Worm (Caenorhabditis elegans): Measurements from ENCODE around the gene chc-1.
"Not testable (repeated sequence)": the region's sequence is repeated elsewhere in the genome, so short reads cannot be mapped to it uniquely, and the experiment has no call there.

Gene chc-1

ce11 chrIII:10218587-10218986 is 15.0 kb downstream of the chc-1 start, which contains the start of the genes rde-4 and cox-14 (continued):
- TF ChIP-seq unc-62 (GFP tag; optimal IDR thresholded peaks at IDR 0.05 in 1 of 2) (no peak), unc-62 (tag; optimal IDR thresholded peaks at IDR 0.05) (no peak), unc-39 (tag; optimal IDR thresholded peaks at IDR 0.05) (no peak), set-16 (GFP tag; IDR thresholded peaks at IDR 0.05) (no peak), ztf-7 (tag; optimal IDR thresholded peaks at IDR 0.05) (peak; percentile 73), lin-39 (tag; optimal IDR thresholded peaks at IDR 0.05) (no peak), dmd-8 (GFP tag; IDR thresholded peaks at IDR 0.05) (no peak), nhr-111 (GFP tag; optimal IDR thresholded peaks at IDR 0.05) (no peak), pha-4 (GFP tag; IDR thresholded peaks at IDR 0.05) (no peak), pha-4 (tag; optimal IDR thresholded peaks at IDR 0.05) (peak; percentile 57)

ce11 chrIII:10221860-10222259 is 18.2 kb downstream of the chc-1 start, which contains the start of gene Y70G10A.4:
Gene Y70G10A.4 (plus strand): TSS chrIII:10222160.
- TF ChIP-seq spr-1 (tag; optimal IDR thresholded peaks at IDR 0.05); F37D6.2 (tag; optimal IDR thresholded peaks at IDR 0.05); daf-16 (GFP tag; optimal IDR thresholded peaks at IDR 0.05); daf-16 (tag; optimal IDR thresholded peaks at IDR 0.05): not testable (repeated sequence)

ce11 chrIII:10231641-10232040 is 28.0 kb downstream of the chc-1 start:
- TF ChIP-seq unc-62 (GFP tag; optimal IDR thresholded peaks at IDR 0.05 in 1 of 2) (peak in 1 of 2 experiments; percentile 94), unc-62 (tag; optimal IDR thresholded peaks at IDR 0.05) (no peak), sdz-12 (GFP tag; optimal IDR thresholded peaks at IDR 0.05) (no peak), F26F4.8 (GFP tag; conservative IDR thresholded peaks at IDR 0.05) (no peak), dve-1 (tag; optimal IDR thresholded peaks at IDR 0.05; ENCODE audit: insufficient read depth) (no peak), nhr-11 (tag; optimal IDR thresholded peaks at IDR 0.05) (no peak), Y75B8A.6 (GFP tag; IDR thresholded peaks at IDR 0.05) (no peak)

- TF ChIP-seq aly-2 (tag; optimal IDR thresholded peaks at IDR 0.05) (no peak), nhr-42 (GFP tag; IDR thresholded peaks at IDR 0.05) (no peak), zfp-2 (tag; optimal IDR thresholded peaks at IDR 0.05) (no peak), F26F4.8 (GFP tag; conservative IDR thresholded peaks at IDR 0.05) (no peak), jun-1 (tag; optimal IDR thresholded peaks at IDR 0.05) (no peak), zfp-3 (GFP tag; conservative IDR thresholded peaks at IDR 0.05) (no peak), nhr-41 (GFP tag; IDR thresholded peaks at IDR 0.05) (no peak), unc-130 (GFP tag; optimal IDR thresholded peaks at IDR 0.05) (no peak), daf-16 (GFP tag; optimal IDR thresholded peaks at IDR 0.05) (no peak), daf-16 (tag; optimal IDR thresholded peaks at IDR 0.05) (no peak), lin-38 (GFP tag; IDR thresholded peaks at IDR 0.05) (no peak), ces-1 (GFP tag; optimal IDR thresholded peaks at IDR 0.05) (no peak), ceh-32 (tag; optimal IDR thresholded peaks at IDR 0.05; ENCODE audit: poor library complexity) (no peak), duxl-1 (tag; optimal IDR thresholded peaks at IDR 0.05; ENCODE audit: poor library complexity) (no peak), mxl-2 (GFP tag; conservative IDR thresholded peaks at IDR 0.05) (no peak), dpl-1 (GFP tag; optimal IDR thresholded peaks at IDR 0.05) (no peak), mes-2 (tag; optimal IDR thresholded peaks at IDR 0.05; ENCODE audit: poor library complexity, severe bottlenecking) (no peak)
Observed at ce11 chrIII:10233979-10234378, 30.4 kb downstream of the chc-1 start, which contains the start of gene paml-1. Gene paml-1 (minus strand): TSS chrIII:10234079.

ce11 chrIII:10236291-10236871 is 32.8 kb downstream of the chc-1 start:
- TF ChIP-seq gei-8 (GFP tag; optimal IDR thresholded peaks at IDR 0.05), result no peak
- TF ChIP-seq snpc-4 (tag; optimal IDR thresholded peaks at IDR 0.05), result no peak
- TF ChIP-seq hlh-30 (tag; optimal IDR thresholded peaks at IDR 0.05; ENCODE audit: insufficient read depth), result peak; percentile 28
- TF ChIP-seq dpl-1 (GFP tag; optimal IDR thresholded peaks at IDR 0.05), result no peak
- no peak for TF ChIP-seq cey-2 (tag; optimal IDR thresholded peaks at IDR 0.05; ENCODE audit: borderline replicate concordance, insufficient read depth)
- TF ChIP-seq spr-1 (tag; optimal IDR thresholded peaks at IDR 0.05), result no peak
- TF ChIP-seq attf-4 (tag; optimal IDR thresholded peaks at IDR 0.05), result no peak
- no peak for TF ChIP-seq jun-1 (tag; optimal IDR thresholded peaks at IDR 0.05)
- TF ChIP-seq nhr-28 (tag; optimal IDR thresholded peaks at IDR 0.05), result peak; percentile 11
- TF ChIP-seq Y5F2A.4 (GFP tag; optimal IDR thresholded peaks at IDR 0.05), result no peak
- TF ChIP-seq daf-8 (GFP tag; IDR thresholded peaks at IDR 0.05), result no peak
- peak; percentile 33 for TF ChIP-seq hlh-11 (tag; optimal IDR thresholded peaks at IDR 0.05)
- TF ChIP-seq vab-7 (GFP tag; IDR thresholded peaks at IDR 0.05), result no peak
- no peak for TF ChIP-seq zag-1 (tag; optimal IDR thresholded peaks at IDR 0.05)
- no peak for TF ChIP-seq egl-27 (tag; optimal IDR thresholded peaks at IDR 0.05)
